Worm (Caenorhabditis elegans) whole organism, L3 larva: ENCODE results near the gene srz-79.

Experiments
- R02D3.7 ChIP-seq: fragments of 150-350 bp; optimal IDR thresholded peaks from 2 replicates; lab custom pipeline; 2014; ENCODE audit warnings: missing biosample characterization, missing genetic modification characterization
- ama-1 ChIP-seq: fragments of 150-350 bp; optimal IDR thresholded peaks from 2 replicates; lab custom pipeline; 2018
- ceh-16 ChIP-seq: sonication (generic microtip); optimal IDR thresholded peaks from 2 replicates; lab custom pipeline; 2017; ENCODE audit warnings: missing biosample characterization, missing genetic modification characterization
- ceh-9 ChIP-seq: sonication (generic microtip); optimal IDR thresholded peaks from 2 replicates; lab custom pipeline; 2018; ENCODE audit warnings: missing biosample characterization, missing genetic modification characterization
- fkh-2 ChIP-seq: fragments of 150-350 bp; optimal IDR thresholded peaks from 2 replicates; lab custom pipeline; 2014; ENCODE audit warnings: missing biosample characterization, missing genetic modification reagents, missing genetic modification characterization
- fos-1 ChIP-seq: fragments of 150-350 bp; optimal IDR thresholded peaks from 2 replicates; lab custom pipeline; 2014; ENCODE audit warnings: missing biosample characterization, missing genetic modification characterization
- hmg-11 ChIP-seq: sonication (generic microtip); optimal IDR thresholded peaks from 2 replicates; lab custom pipeline; 2016; ENCODE audit warnings: missing genetic modification characterization, missing compliant biosample characterization
- lin-39 ChIP-seq: fragments of 150-350 bp; optimal IDR thresholded peaks from 2 replicates; lab custom pipeline; 2018; ENCODE audit warnings: missing biosample characterization, missing genetic modification reagents, missing genetic modification characterization
- nhr-25 ChIP-seq: sonication (generic microtip); optimal IDR thresholded peaks from 2 replicates; lab custom pipeline; 2017; ENCODE audit warnings: missing biosample characterization, missing genetic modification characterization
- nhr-43 ChIP-seq: sonication (generic microtip); optimal IDR thresholded peaks from 2 replicates; lab custom pipeline; 2016; ENCODE audit warnings: mild to moderate bottlenecking, missing genetic modification characterization, missing compliant biosample characterization; ENCODE audit not compliant: poor library complexity, severe bottlenecking
- nhr-67 ChIP-seq: fragments of 150-350 bp; optimal IDR thresholded peaks from 2 replicates; lab custom pipeline; 2014; ENCODE audit warnings: missing biosample characterization, missing genetic modification characterization
- nhr-77 ChIP-seq: fragments of 150-350 bp; optimal IDR thresholded peaks from 2 replicates; lab custom pipeline; 2014; ENCODE audit warnings: missing biosample characterization, missing genetic modification characterization
- zag-1 ChIP-seq: fragments of 150-350 bp; optimal IDR thresholded peaks from 2 replicates; lab custom pipeline; 2014; ENCODE audit warnings: missing biosample characterization, missing genetic modification characterization

srz-79 gene

ce11 chrIV:3539253-3539652 lies 45.8 kb downstream of the srz-79 start:
- no peak for TF ChIP-seq ceh-9
- TF ChIP-seq hmg-11 (tag; lab: Kevin White, UChicago), result peak; percentile 15

DNA sequence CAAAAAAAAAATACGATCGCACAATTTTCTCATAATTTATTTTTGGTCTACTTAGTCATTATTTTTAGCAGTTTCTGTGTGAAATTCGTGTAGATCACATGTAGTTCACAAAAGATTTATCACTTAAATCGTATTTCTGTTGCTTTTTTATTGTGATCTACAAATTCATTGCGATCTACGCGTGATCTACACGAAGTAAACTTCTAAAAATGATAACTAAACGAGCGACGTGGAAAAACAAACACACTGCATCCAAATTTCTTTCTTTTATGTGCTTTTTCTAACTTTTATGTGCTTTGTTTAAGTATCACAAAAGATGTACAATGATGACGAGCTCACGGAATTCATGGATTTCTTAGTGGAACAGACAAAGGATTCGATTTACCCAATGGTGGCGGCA lies 46.5 kb downstream of the srz-79 start, which contains the start of gene B0212.3:
Gene B0212.3, plus strand, starts transcription at position 301 of the 400 bp plus-strand sequence.
- no peak for TF ChIP-seq zag-1 (tag; lab: Kevin White, UChicago)
- TF ChIP-seq nhr-25 (tag; lab: Kevin White, UChicago), result no peak
- no peak for TF ChIP-seq nhr-77
- TF ChIP-seq lin-39 (tag; lab: Kevin White, UChicago), result no peak
- no peak for TF ChIP-seq nhr-67 (tag; lab: Kevin White, UChicago)
- no peak for TF ChIP-seq nhr-43
- no peak for TF ChIP-seq fos-1
- no peak for TF ChIP-seq fkh-2 (tag; lab: Kevin White, UChicago)
- no peak for TF ChIP-seq ama-1
- no peak for TF ChIP-seq R02D3.7 (tag; lab: Kevin White, UChicago)
- no peak for TF ChIP-seq ceh-16
- no peak for TF ChIP-seq hmg-11 (tag; lab: Kevin White, UChicago)
